Worm (Caenorhabditis elegans): ENCODE data around the gene ccep-97.

The ccep-97 gene

ce11 chrV:4818563-4818962 is at the start of gene ccep-97:
ccep-97 (minus strand) TSS chrV:4818663.
- no peak for TF ChIP-seq ztf-11 (tag; optimal IDR thresholded peaks at IDR 0.05)
- TF ChIP-seq hmg-11 (tag; optimal IDR thresholded peaks at IDR 0.05) = no peak
- TF ChIP-seq zag-1 (tag; optimal IDR thresholded peaks at IDR 0.05) = no peak
- no peak for TF ChIP-seq nhr-237 (tag; optimal IDR thresholded peaks at IDR 0.05)
- TF ChIP-seq nfya-1 (tag; optimal IDR thresholded peaks at IDR 0.05; ENCODE audit: insufficient read depth) = no peak
- TF ChIP-seq fos-1 (tag; optimal IDR thresholded peaks at IDR 0.05) = no peak
- no peak for TF ChIP-seq R02D3.7 (tag; optimal IDR thresholded peaks at IDR 0.05)
- TF ChIP-seq lin-39 (tag; optimal IDR thresholded peaks at IDR 0.05) = no peak
- TF ChIP-seq lsy-12 (tag; optimal IDR thresholded peaks at IDR 0.05) = no peak
- TF ChIP-seq nhr-67 (tag; optimal IDR thresholded peaks at IDR 0.05) = no peak
- no peak for TF ChIP-seq nhr-43 (tag; optimal IDR thresholded peaks at IDR 0.05; ENCODE audit: poor library complexity, severe bottlenecking)
- TF ChIP-seq egl-5 (tag; optimal IDR thresholded peaks at IDR 0.05) = no peak
- no peak for TF ChIP-seq aly-2 (tag; optimal IDR thresholded peaks at IDR 0.05)
- TF ChIP-seq nhr-76 (tag; optimal IDR thresholded peaks at IDR 0.05) = no peak
- no peak for TF ChIP-seq ceh-28 (tag; optimal IDR thresholded peaks at IDR 0.05)
- TF ChIP-seq sea-2 (GFP tag; optimal IDR thresholded peaks at IDR 0.05) = no peak
- no peak for TF ChIP-seq eor-1 (tag; optimal IDR thresholded peaks at IDR 0.05)

ce11 chrV:4867535-4867934 is 49.1 kb upstream of the ccep-97 start:
- TF ChIP-seq nhr-77 (tag; optimal IDR thresholded peaks at IDR 0.05) (no peak), mdl-1 (tag; optimal IDR thresholded peaks at IDR 0.05) (no peak)

- TF ChIP-seq nhr-43 (tag; optimal IDR thresholded peaks at IDR 0.05; ENCODE audit: poor library complexity, severe bottlenecking) (no peak), nfya-1 (tag; optimal IDR thresholded peaks at IDR 0.05; ENCODE audit: insufficient read depth) (no peak), fkh-10 (GFP tag; optimal IDR thresholded peaks at IDR 0.05) (no peak), ZK546.5 (tag; optimal IDR thresholded peaks at IDR 0.05) (no peak), lin-15B (tag; optimal IDR thresholded peaks at IDR 0.05) (no peak), fkh-2 (tag; optimal IDR thresholded peaks at IDR 0.05) (no peak), ztf-4 (tag; optimal IDR thresholded peaks at IDR 0.05) (no peak)
Observed at ce11 chrV:4865364-4865763, 46.9 kb upstream of the ccep-97 start, which contains the start of gene srd-32. srd-32 (plus strand) TSS chrV:4865664.

ce11 chrV:4864330-4864729 is 45.9 kb upstream of the ccep-97 start:
- TF ChIP-seq lin-39 (tag; optimal IDR thresholded peaks at IDR 0.05) (no peak), nhr-28 (tag; optimal IDR thresholded peaks at IDR 0.05) (no peak), nhr-11 (tag; optimal IDR thresholded peaks at IDR 0.05) (no peak), daf-12 (tag; optimal IDR thresholded peaks at IDR 0.05) (no peak), nhr-23 (tag; optimal IDR thresholded peaks at IDR 0.05) (no peak), lsy-12 (tag; optimal IDR thresholded peaks at IDR 0.05) (no peak)

- TF ChIP-seq ceh-28 (tag; optimal IDR thresholded peaks at IDR 0.05) (no peak), skn-1 (tag; optimal IDR thresholded peaks at IDR 0.05) (peak; percentile 4), daf-12 (tag; optimal IDR thresholded peaks at IDR 0.05) (no peak), hmg-11 (tag; optimal IDR thresholded peaks at IDR 0.05) (peak; percentile 69), elt-3 (tag; optimal IDR thresholded peaks at IDR 0.05) (no peak), nhr-77 (tag; optimal IDR thresholded peaks at IDR 0.05) (no peak), eor-1 (tag; optimal IDR thresholded peaks at IDR 0.05) (no peak), pha-4 (tag; optimal IDR thresholded peaks at IDR 0.05) (peak; percentile 74), nfya-1 (tag; optimal IDR thresholded peaks at IDR 0.05; ENCODE audit: insufficient read depth) (peak; percentile 27), lin-39 (tag; optimal IDR thresholded peaks at IDR 0.05) (no peak), nhr-76 (tag; optimal IDR thresholded peaks at IDR 0.05) (no peak), pqm-1 (tag; optimal IDR thresholded peaks at IDR 0.05) (peak; percentile 24), mdl-1 (tag; optimal IDR thresholded peaks at IDR 0.05) (no peak)
Observed at ce11 chrV:4862737-4863136, 44.3 kb upstream of the ccep-97 start, which contains the start of gene C37H5.13. C37H5.13 (minus strand) TSS chrV:4862965.

ce11 chrV:4860525-4860924 is 42.1 kb upstream of the ccep-97 start:
- TF ChIP-seq snpc-4 (tag; optimal IDR thresholded peaks at IDR 0.05) (no peak), nhr-25 (tag; optimal IDR thresholded peaks at IDR 0.05) (peak; percentile 7), mdl-1 (tag; optimal IDR thresholded peaks at IDR 0.05) (no peak), nhr-23 (tag; optimal IDR thresholded peaks at IDR 0.05) (peak; percentile 1), pha-4 (tag; optimal IDR thresholded peaks at IDR 0.05) (no peak), nfya-1 (tag; optimal IDR thresholded peaks at IDR 0.05; ENCODE audit: insufficient read depth) (peak; percentile 53), egl-5 (tag; optimal IDR thresholded peaks at IDR 0.05) (no peak), hmg-11 (tag; optimal IDR thresholded peaks at IDR 0.05) (peak; percentile 30)

Measured in whole organism, L3 larva.